Worm (Caenorhabditis elegans) whole organism, midembryonic: ENCODE data around the gene nhr-155.

ENCODE experiments used
- T22C8.4 ChIP-seq: fragments of 200-800 bp; sonication (Bioruptor generic); IDR thresholded peaks from 2 replicates; pipeline ENCODE4 v1.3.6; 2022; ENCODE audit warnings: missing genetic modification characterization, missing compliant biosample characterization
- klf-2 ChIP-seq: fragments of 200-800 bp; sonication (Bioruptor generic); conservative IDR thresholded peaks from 2 replicates; pipeline ENCODE4 v1.3.6; 2022; ENCODE audit warnings: missing genetic modification reagents, missing genetic modification characterization, missing compliant biosample characterization
- ref-1 ChIP-seq: fragments of 200-800 bp; sonication (Bioruptor generic); conservative IDR thresholded peaks from 2 replicates; pipeline ENCODE4 v1.3.6; 2022; ENCODE audit warnings: missing genetic modification reagents, missing genetic modification characterization, missing compliant biosample characterization
- tab-1 ChIP-seq: fragments of 200-800 bp; sonication (Bioruptor generic); IDR thresholded peaks from 2 replicates; pipeline ENCODE4 v1.3.6; 2022; ENCODE audit warnings: missing genetic modification characterization, missing compliant biosample characterization

ce11 chrV:587818-588217 lies 48.6 kb downstream of the nhr-155 start, which contains the start of gene K06H6.1:
- TF ChIP-seq tab-1 (GFP tag; lab: Robert Waterston, UW) (no peak), klf-2 (GFP tag; lab: Robert Waterston, UW) (no peak), T22C8.4 (GFP tag; lab: Robert Waterston, UW) (no peak), ref-1 (GFP tag; lab: Robert Waterston, UW) (no peak)
